Fruit fly (Drosophila melanogaster) whole organism, embryonic: ENCODE measurements around the gene Rim2.

ENCODE experiments used
- CG12071 ChIP-seq: fragments of 200-800 bp; sonication (Bioruptor generic); optimal IDR thresholded peaks from 3 replicates; lab custom pipeline; 2018; ENCODE audit warnings: missing biosample characterization, mild to moderate bottlenecking, missing genetic modification characterization
- CG3281 ChIP-seq: fragments of 200-800 bp; sonication (Bioruptor generic); optimal IDR thresholded peaks from 3 replicates; lab custom pipeline; 2017; ENCODE audit warnings: missing biosample characterization, mild to moderate bottlenecking, missing genetic modification characterization
- CG4360 ChIP-seq: fragments of 200-800 bp; sonication (Bioruptor generic); IDR thresholded peaks from 2 replicates; pipeline ENCODE4 v1.3.6; 2022; ENCODE audit warnings: missing biosample characterization, missing genetic modification characterization
- CG4707 ChIP-seq: fragments of 200-800 bp; sonication (Bioruptor generic); optimal IDR thresholded peaks from 2 replicates; lab custom pipeline; 2018; ENCODE audit warnings: missing biosample characterization, mild to moderate bottlenecking, missing genetic modification characterization, moderate library complexity
- H2.0 ChIP-seq: fragments of 200-800 bp; sonication (Bioruptor generic); IDR thresholded peaks from 2 replicates; pipeline ENCODE4 v1.3.6; 2022; ENCODE audit warnings: missing biosample characterization, missing genetic modification characterization
- Rx ChIP-seq: fragments of 200-800 bp; sonication (Bioruptor generic); IDR thresholded peaks from 2 replicates; pipeline ENCODE4 v1.3.6; 2022; ENCODE audit warnings: missing biosample characterization, missing genetic modification characterization
- Sox102F ChIP-seq: fragments of 200-800 bp; sonication (Bioruptor generic); optimal IDR thresholded peaks from 2 replicates; lab custom pipeline; 2018; ENCODE audit warnings: missing biosample characterization, mild to moderate bottlenecking, missing genetic modification characterization, moderate library complexity
- abd-A ChIP-seq: fragments of 200-800 bp; sonication (Bioruptor generic); optimal IDR thresholded peaks from 3 replicates; lab custom pipeline; 2019; ENCODE audit warnings: missing biosample characterization, mild to moderate bottlenecking, missing genetic modification characterization, moderate library complexity
- ind ChIP-seq: fragments of 200-800 bp; sonication (Bioruptor generic); optimal IDR thresholded peaks from 3 replicates; lab custom pipeline; 2016; ENCODE audit warnings: missing biosample characterization, missing genetic modification characterization
- knrl ChIP-seq: fragments of 200-800 bp; sonication (Bioruptor generic); IDR thresholded peaks from 3 replicates; pipeline ENCODE4 v1.3.6; 2022; ENCODE audit warnings: missing biosample characterization, missing genetic modification characterization; ENCODE audit not compliant: partially characterized antibody
- nerfin-1 ChIP-seq: fragments of 200-800 bp; sonication (Bioruptor generic); optimal IDR thresholded peaks from 3 replicates; lab custom pipeline; 2019; ENCODE audit warnings: missing biosample characterization, mild to moderate bottlenecking, missing genetic modification characterization, moderate library complexity
- sens-2 ChIP-seq: fragments of 200-800 bp; sonication (Bioruptor generic); IDR thresholded peaks from 2 replicates; pipeline ENCODE4 v1.3.6; 2022; ENCODE audit warnings: missing biosample characterization, missing genetic modification characterization
- tio ChIP-seq: fragments of 200-800 bp; sonication (Bioruptor generic); optimal IDR thresholded peaks from 2 replicates; lab custom pipeline; 2017; ENCODE audit warnings: missing biosample characterization, missing genetic modification characterization, inconsistent platforms

- TF ChIP-seq CG12071 (GFP tag; lab: Kevin White, UChicago), result peak; percentile 90
- TF ChIP-seq knrl (GFP tag; lab: Robert Waterston, UW), result peak; percentile 93
- TF ChIP-seq Rx (GFP tag; lab: Robert Waterston, UW), result peak; percentile 92
- peak; percentile 94 for TF ChIP-seq abd-A (tag; lab: Kevin White, UChicago)
- peak; percentile 90 for TF ChIP-seq tio (GFP tag; lab: Kevin White, UChicago)
- TF ChIP-seq H2.0 (GFP tag; lab: Robert Waterston, UW), result peak; percentile 94
- peak; percentile 89 for TF ChIP-seq sens-2 (GFP tag; lab: Robert Waterston, UW)
- TF ChIP-seq nerfin-1 (tag; lab: Kevin White, UChicago), result peak; percentile 94
- TF ChIP-seq CG4360 (GFP tag; lab: Robert Waterston, UW), result peak; percentile 66
- peak; percentile 89 for TF ChIP-seq CG4707 (GFP tag; lab: Kevin White, UChicago)
- TF ChIP-seq Sox102F (GFP tag; lab: Kevin White, UChicago), result peak; percentile 97
- TF ChIP-seq CG3281 (GFP tag; lab: Kevin White, UChicago), result no peak
- peak; percentile 95 for TF ChIP-seq ind (GFP tag; lab: Kevin White, UChicago)
Observed at dm6 chr2L:1727826-1728619, 3.8 kb upstream of the Rim2 start.
